Fruit fly (Drosophila melanogaster) whole organism, prepupa: ENCODE measurements around the gene Idua.

ENCODE experiments used
- Blimp-1 ChIP-seq: fragments of 200-800 bp; sonication (Bioruptor generic); optimal IDR thresholded peaks from 3 replicates; lab custom pipeline; 2017; ENCODE audit warnings: missing biosample characterization, missing genetic modification characterization, mild to moderate bottlenecking, moderate library complexity, missing genetic modification reagents
- CG10631 ChIP-seq: fragments of 200-800 bp; sonication (Bioruptor generic); optimal IDR thresholded peaks from 2 replicates; lab custom pipeline; 2016; ENCODE audit warnings: missing biosample characterization, missing genetic modification characterization
- CG10669 ChIP-seq: fragments of 200-800 bp; sonication (Bioruptor generic); optimal IDR thresholded peaks from 3 replicates; lab custom pipeline; 2018; ENCODE audit warnings: missing biosample characterization, mild to moderate bottlenecking, missing genetic modification characterization, moderate library complexity
- CG11762 ChIP-seq: fragments of 200-800 bp; sonication (Bioruptor generic); optimal IDR thresholded peaks from 3 replicates; lab custom pipeline; 2016; ENCODE audit warnings: missing biosample characterization, missing genetic modification characterization; ENCODE audit not compliant: insufficient read depth
- CG11902 ChIP-seq: fragments of 200-800 bp; sonication (Bioruptor generic); optimal IDR thresholded peaks from 3 replicates; lab custom pipeline; 2016; ENCODE audit warnings: missing biosample characterization, missing genetic modification characterization
- CG15336 ChIP-seq: fragments of 200-800 bp; sonication (Bioruptor generic); IDR thresholded peaks from 2 replicates; pipeline ENCODE4 v1.3.6; 2022; ENCODE audit warnings: missing biosample characterization, missing genetic modification characterization
- CG16779 ChIP-seq: fragments of 200-800 bp; sonication (Bioruptor generic); optimal IDR thresholded peaks from 3 replicates; lab custom pipeline; 2017; ENCODE audit warnings: missing biosample characterization, mild to moderate bottlenecking, missing genetic modification characterization
- CG31627 ChIP-seq: fragments of 200-800 bp; sonication (Bioruptor generic); optimal IDR thresholded peaks from 3 replicates; lab custom pipeline; 2016; ENCODE audit warnings: missing biosample characterization, missing genetic modification characterization
- CG32006 ChIP-seq: fragments of 200-800 bp; sonication (Bioruptor generic); optimal IDR thresholded peaks from 3 replicates; lab custom pipeline; 2017; ENCODE audit warnings: missing biosample characterization, mild to moderate bottlenecking, missing genetic modification characterization
- CG3919 ChIP-seq: fragments of 200-800 bp; sonication (Bioruptor generic); optimal IDR thresholded peaks from 3 replicates; lab custom pipeline; 2016; ENCODE audit warnings: missing biosample characterization, missing genetic modification characterization
- CG4318 ChIP-seq: fragments of 200-800 bp; sonication (Bioruptor generic); optimal IDR thresholded peaks from 3 replicates; lab custom pipeline; 2017; ENCODE audit warnings: missing biosample characterization, mild to moderate bottlenecking, missing genetic modification characterization
- CG6276 ChIP-seq: fragments of 200-800 bp; sonication (Bioruptor generic); optimal IDR thresholded peaks from 2 replicates; lab custom pipeline; 2017; ENCODE audit warnings: missing biosample characterization, mild to moderate bottlenecking, missing genetic modification characterization
- CG6792 ChIP-seq: fragments of 200-800 bp; sonication (Bioruptor generic); optimal IDR thresholded peaks from 3 replicates; lab custom pipeline; 2016; ENCODE audit warnings: missing biosample characterization, missing genetic modification characterization
- CG6808 ChIP-seq: fragments of 200-800 bp; sonication (Bioruptor generic); optimal IDR thresholded peaks from 3 replicates; lab custom pipeline; 2017; ENCODE audit warnings: missing biosample characterization, missing genetic modification characterization, mild to moderate bottlenecking, moderate library complexity, missing genetic modification reagents
- CG6854 ChIP-seq: fragments of 200-800 bp; sonication (Bioruptor generic); optimal IDR thresholded peaks from 2 replicates; lab custom pipeline; 2017; ENCODE audit warnings: missing biosample characterization, mild to moderate bottlenecking, missing genetic modification characterization
- CG8119 ChIP-seq: fragments of 200-800 bp; sonication (Bioruptor generic); IDR thresholded peaks from 3 replicates; pipeline ENCODE4 v1.3.6; 2022; ENCODE audit warnings: missing biosample characterization, missing genetic modification characterization
- CG8319 ChIP-seq: fragments of 200-800 bp; sonication (Bioruptor generic); optimal IDR thresholded peaks from 3 replicates; lab custom pipeline; 2016; ENCODE audit warnings: missing biosample characterization, missing genetic modification characterization
- CG8632 ChIP-seq: fragments of 200-800 bp; sonication (Bioruptor generic); optimal IDR thresholded peaks from 3 replicates; lab custom pipeline; 2016; ENCODE audit warnings: missing biosample characterization, missing genetic modification characterization
- CG9139 ChIP-seq: fragments of 200-800 bp; sonication (Bioruptor generic); optimal IDR thresholded peaks from 3 replicates; lab custom pipeline; 2017; ENCODE audit warnings: missing biosample characterization, mild to moderate bottlenecking, missing genetic modification characterization
- Eip75B ChIP-seq: fragments of 200-800 bp; sonication (Bioruptor generic); optimal IDR thresholded peaks from 3 replicates; lab custom pipeline; 2016; ENCODE audit warnings: missing biosample characterization, missing genetic modification characterization
- Eip78C ChIP-seq: fragments of 200-800 bp; sonication (Bioruptor generic); peaks from one replicate; lab custom pipeline; 2016; ENCODE audit warnings: missing biosample characterization, missing genetic modification characterization
- Eip93F ChIP-seq: fragments of 200-800 bp; sonication (Bioruptor generic); optimal IDR thresholded peaks from 2 replicates; lab custom pipeline; 2016; ENCODE audit warnings: missing biosample characterization, mild to moderate bottlenecking, missing genetic modification characterization
- Ets21C ChIP-seq: fragments of 200-800 bp; sonication (Bioruptor generic); optimal IDR thresholded peaks from 3 replicates; lab custom pipeline; 2016; ENCODE audit warnings: missing biosample characterization, missing genetic modification characterization
- Ets96B ChIP-seq: fragments of 200-800 bp; optimal IDR thresholded peaks from 2 replicates; lab custom pipeline; 2019; ENCODE audit warnings: missing biosample characterization, mild to moderate bottlenecking, missing genetic modification characterization, moderate library complexity
- Gug ChIP-seq: fragments of 200-800 bp; sonication (Bioruptor generic); IDR thresholded peaks from 2 replicates; pipeline ENCODE4 v1.3.6; 2022; ENCODE audit warnings: missing biosample characterization, missing genetic modification characterization
- Hr38 ChIP-seq: sonication (Bioruptor generic); optimal IDR thresholded peaks from 2 replicates; lab custom pipeline; 2016; ENCODE audit warnings: missing biosample characterization, missing genetic modification characterization
- Hr39 ChIP-seq: fragments of 200-800 bp; sonication (Bioruptor generic); optimal IDR thresholded peaks from 2 replicates; lab custom pipeline; 2016; ENCODE audit warnings: missing biosample characterization, missing genetic modification characterization
- Hr4 ChIP-seq: fragments of 200-800 bp; sonication (Bioruptor generic); optimal IDR thresholded peaks from 3 replicates; lab custom pipeline; 2016; ENCODE audit warnings: missing biosample characterization, missing genetic modification characterization
- Lpt ChIP-seq: fragments of 200-800 bp; sonication (Bioruptor generic); optimal IDR thresholded peaks from 3 replicates; lab custom pipeline; 2016; ENCODE audit warnings: missing biosample characterization, missing genetic modification characterization
- Met ChIP-seq: fragments of 200-800 bp; sonication (Bioruptor generic); optimal IDR thresholded peaks from 3 replicates; lab custom pipeline; 2016; ENCODE audit warnings: missing biosample characterization, missing genetic modification characterization
- OdsH ChIP-seq: fragments of 200-800 bp; sonication (Bioruptor generic); optimal IDR thresholded peaks from 3 replicates; lab custom pipeline; 2016; ENCODE audit warnings: missing biosample characterization, missing genetic modification characterization
- Smox ChIP-seq: fragments of 200-800 bp; sonication (Bioruptor generic); optimal IDR thresholded peaks from 3 replicates; lab custom pipeline; 2016; ENCODE audit warnings: missing biosample characterization, missing genetic modification characterization
- Sox14 ChIP-seq: fragments of 200-800 bp; sonication (Bioruptor generic); optimal IDR thresholded peaks from 3 replicates; lab custom pipeline; 2016; ENCODE audit warnings: missing biosample characterization, missing genetic modification characterization
- Sox15 ChIP-seq: fragments of 200-800 bp; sonication (Bioruptor generic); optimal IDR thresholded peaks from 3 replicates; lab custom pipeline; 2016; ENCODE audit warnings: missing biosample characterization, missing genetic modification characterization
- achi ChIP-seq: fragments of 200-800 bp; sonication (Bioruptor generic); optimal IDR thresholded peaks from 3 replicates; lab custom pipeline; 2016; ENCODE audit warnings: missing biosample characterization, missing genetic modification characterization
- acj6 ChIP-seq: fragments of 200-800 bp; sonication (Bioruptor generic); optimal IDR thresholded peaks from 3 replicates; lab custom pipeline; 2016; ENCODE audit warnings: missing biosample characterization, missing genetic modification characterization
- cyc ChIP-seq: fragments of 200-800 bp; sonication (Bioruptor generic); optimal IDR thresholded peaks from 3 replicates; lab custom pipeline; 2016; ENCODE audit warnings: missing biosample characterization, missing genetic modification characterization
- dac ChIP-seq: fragments of 200-800 bp; sonication (Bioruptor generic); optimal IDR thresholded peaks from 2 replicates; lab custom pipeline; 2017; ENCODE audit warnings: missing biosample characterization, mild to moderate bottlenecking, missing genetic modification characterization
- dsx ChIP-seq: fragments of 200-800 bp; optimal IDR thresholded peaks from 3 replicates; lab custom pipeline; 2019; ENCODE audit warnings: missing biosample characterization, mild to moderate bottlenecking, missing genetic modification characterization, moderate library complexity; ENCODE audit not compliant: poor library complexity, severe bottlenecking
- eg ChIP-seq: fragments of 200-800 bp; sonication (Bioruptor generic); IDR thresholded peaks from 3 replicates; pipeline ENCODE4 v1.3.6; 2022; ENCODE audit warnings: missing biosample characterization, missing genetic modification characterization
- esn ChIP-seq: fragments of 200-800 bp; sonication (Bioruptor generic); optimal IDR thresholded peaks from 2 replicates; lab custom pipeline; 2016; ENCODE audit warnings: missing biosample characterization, mild to moderate bottlenecking, missing genetic modification characterization, moderate library complexity
- fd59A ChIP-seq: fragments of 200-800 bp; sonication (Bioruptor generic); optimal IDR thresholded peaks from 2 replicates; lab custom pipeline; 2017; ENCODE audit warnings: missing biosample characterization, mild to moderate bottlenecking, missing genetic modification characterization, missing genetic modification reagents
- fkh ChIP-seq: fragments of 200-800 bp; sonication (Bioruptor generic); optimal IDR thresholded peaks from 3 replicates; lab custom pipeline; 2017; ENCODE audit warnings: missing biosample characterization, mild to moderate bottlenecking, missing genetic modification characterization, moderate library complexity
- net ChIP-seq: fragments of 200-800 bp; sonication (Bioruptor generic); optimal IDR thresholded peaks from 3 replicates; lab custom pipeline; 2016; ENCODE audit warnings: missing biosample characterization, missing genetic modification characterization
- pdm3 ChIP-seq: fragments of 200-800 bp; sonication (Bioruptor generic); optimal IDR thresholded peaks from 3 replicates; lab custom pipeline; 2016; ENCODE audit warnings: missing biosample characterization, missing genetic modification characterization
- spab ChIP-seq: fragments of 200-800 bp; sonication (Bioruptor generic); optimal IDR thresholded peaks from 2 replicates; lab custom pipeline; 2017; ENCODE audit warnings: missing biosample characterization, mild to moderate bottlenecking, missing genetic modification characterization, missing genetic modification reagents
- ss ChIP-seq, 2 experiments: fragments of 200-800 bp; sonication (Bioruptor generic); optimal IDR thresholded peaks; 2 replicates in 1 of 2; 3 replicates in 1 of 2; lab custom pipeline; 2017 to 2018; ENCODE audit warnings: mild to moderate bottlenecking in 2 of 2, missing biosample characterization in 2 of 2, missing genetic modification characterization in 2 of 2, moderate library complexity in 1 of 2
- svp ChIP-seq: fragments of 200-800 bp; sonication (Bioruptor generic); peaks from one replicate; lab custom pipeline; 2016; ENCODE audit warnings: missing biosample characterization, missing genetic modification characterization
- vri ChIP-seq: fragments of 200-800 bp; sonication (Bioruptor generic); optimal IDR thresholded peaks from 3 replicates; lab custom pipeline; 2016; ENCODE audit warnings: missing biosample characterization, mild to moderate bottlenecking, missing genetic modification characterization

Gene Idua

DNA sequence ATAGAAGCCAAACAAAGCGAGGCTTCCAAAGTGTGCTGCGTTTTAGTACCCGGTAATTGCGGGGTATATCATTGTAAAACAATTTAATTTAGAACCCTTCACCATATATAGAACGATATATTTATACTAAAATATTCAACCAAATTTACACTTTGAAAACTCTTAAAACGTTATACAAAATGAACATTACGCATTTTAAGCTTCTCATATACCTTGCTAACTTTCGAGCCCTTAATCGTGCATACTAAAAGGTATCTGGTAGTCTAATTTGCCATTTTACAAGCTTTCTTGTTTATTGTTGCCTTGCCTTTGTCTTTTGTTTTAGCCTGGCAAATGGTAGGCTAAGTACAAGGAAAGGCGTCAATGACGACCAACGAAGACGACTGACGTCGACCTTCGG lies 44.9 kb downstream of the Idua start (continued):
- no peak for TF ChIP-seq vri

- TF ChIP-seq esn (GFP tag; lab: Kevin White, UChicago), result peak; percentile 28
- TF ChIP-seq fd59A (GFP tag; lab: Kevin White, UChicago), result peak; percentile 17
- peak; percentile 17 for TF ChIP-seq Smox (GFP tag; lab: Kevin White, UChicago)
- no peak for TF ChIP-seq Eip93F
- peak; percentile 34 for TF ChIP-seq spab (GFP tag; lab: Kevin White, UChicago)
- peak; percentile 62 for TF ChIP-seq CG6276 (GFP tag; lab: Kevin White, UChicago)
- peak; percentile 68 for TF ChIP-seq CG16779 (tag; lab: Kevin White, UChicago)
- peak; percentile 12 for TF ChIP-seq Eip75B (GFP tag; lab: Kevin White, UChicago)
- TF ChIP-seq CG31627, result peak; percentile 20
- TF ChIP-seq Hr39 (GFP tag; lab: Kevin White, UChicago), result peak; percentile 19
- TF ChIP-seq CG8319 (GFP tag; lab: Kevin White, UChicago), result no peak
- peak; percentile 78 for TF ChIP-seq Eip78C
- TF ChIP-seq CG10631 (GFP tag; lab: Kevin White, UChicago), result peak; percentile 20
- TF ChIP-seq Hr38 (GFP tag; lab: Kevin White, UChicago), result no peak
- peak; percentile 26 for TF ChIP-seq Ets21C (GFP tag; lab: Kevin White, UChicago)
- TF ChIP-seq CG11762 (GFP tag; lab: Kevin White, UChicago), result peak; percentile 50
- TF ChIP-seq vri, result peak; percentile 74
- TF ChIP-seq acj6 (GFP tag; lab: Kevin White, UChicago), result peak; percentile 11
- peak; percentile 65 for TF ChIP-seq CG15336 (GFP tag; lab: Robert Waterston, UW)
- TF ChIP-seq CG32006 (GFP tag; lab: Kevin White, UChicago), result peak; percentile 11
- TF ChIP-seq Sox14 (GFP tag; lab: Kevin White, UChicago), result peak; percentile 32
- peak; percentile 12 for TF ChIP-seq Lpt (GFP tag; lab: Kevin White, UChicago)
- no peak for TF ChIP-seq dac (GFP tag; lab: Kevin White, UChicago)
- peak; percentile 48 for TF ChIP-seq Ets96B (tag; lab: Kevin White, UChicago)
- peak; percentile 53 for TF ChIP-seq CG9139
- TF ChIP-seq CG8632 (GFP tag; lab: Kevin White, UChicago), result peak; percentile 47
- TF ChIP-seq CG3919 (GFP tag; lab: Kevin White, UChicago), result peak; percentile 17
- TF ChIP-seq dsx (GFP tag; lab: Kevin White, UChicago), result peak; percentile 57
- TF ChIP-seq CG6808 (GFP tag; lab: Kevin White, UChicago), result peak; percentile 59
- TF ChIP-seq CG6854, result peak; percentile 87
- TF ChIP-seq svp (GFP tag; lab: Kevin White, UChicago), result peak; percentile 86
- peak; percentile 12 for TF ChIP-seq CG4318
- TF ChIP-seq achi (GFP tag; lab: Kevin White, UChicago), result peak; percentile 23
- peak; percentile 16 for TF ChIP-seq fkh
- TF ChIP-seq net (GFP tag; lab: Kevin White, UChicago), result peak; percentile 60
- TF ChIP-seq ss (GFP tag; optimal IDR thresholded peaks at IDR 0.05; lab: Kevin White, UChicago), result peak; percentile 59 to 67
- no peak for TF ChIP-seq cyc (GFP tag; lab: Kevin White, UChicago)
- TF ChIP-seq Gug, result no peak
- no peak for TF ChIP-seq Blimp-1 (GFP tag; lab: Kevin White, UChicago)
- peak; percentile 42 for TF ChIP-seq OdsH (GFP tag; lab: Kevin White, UChicago)
- peak; percentile 68; the same call in 2 of the 3 replicates for TF ChIP-seq CG8119
- peak; percentile 49 for TF ChIP-seq pdm3 (GFP tag; lab: Kevin White, UChicago)
- TF ChIP-seq Hr4, result peak; percentile 11
- no peak for TF ChIP-seq CG11902
- peak; percentile 36 for TF ChIP-seq CG6792 (GFP tag; lab: Kevin White, UChicago)
- TF ChIP-seq eg, result peak; percentile 73; the same call in 1 of the 3 replicates
- TF ChIP-seq Met (GFP tag; lab: Kevin White, UChicago), result peak; percentile 44
- TF ChIP-seq Sox15 (GFP tag; lab: Kevin White, UChicago), result no peak
- peak; percentile 46 for TF ChIP-seq CG10669 (GFP tag; lab: Kevin White, UChicago)
Measured at dm6 chr2L:11066887-11067459, 45.9 kb downstream of the Idua start, which contains the start of gene Samuel. TSS of gene Samuel (minus strand) at chr2L:11066998.
